Fruit fly (Drosophila melanogaster): ENCODE data around the gene puc.

DNA sequence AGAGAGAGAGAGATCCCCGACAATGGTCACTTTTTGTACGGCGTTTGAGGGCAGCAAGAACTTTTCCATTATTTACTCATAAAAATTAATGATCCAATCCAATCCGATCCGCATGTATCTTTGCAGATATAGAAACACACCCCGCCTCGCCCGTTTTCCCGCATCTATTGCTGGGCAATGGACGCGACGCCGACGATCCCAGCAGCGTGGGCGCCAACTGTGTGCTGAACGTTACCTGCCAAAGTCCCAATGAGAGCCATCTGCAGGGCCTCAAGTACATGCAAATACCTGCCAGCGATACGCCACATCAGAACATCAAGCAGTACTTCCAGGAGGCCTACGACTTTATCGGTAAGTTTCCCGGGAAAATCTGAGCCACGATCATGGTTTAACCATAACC lies 5.8 kb downstream of the puc start:
- TF ChIP-seq CG8159 (tag; optimal IDR thresholded peaks at IDR 0.05) (no peak), CG34367 (tag; optimal IDR thresholded peaks at IDR 0.05) (no peak), Ets98B (GFP tag; IDR thresholded peaks at IDR 0.05) (no peak), D1 (tag; optimal IDR thresholded peaks at IDR 0.05) (no peak), CG32121 (GFP tag; IDR thresholded peaks at IDR 0.05) (no peak), Pif1A (GFP tag; optimal IDR thresholded peaks at IDR 0.05) (no peak), CG9948 (tag; optimal IDR thresholded peaks at IDR 0.05) (no peak), Pif1B (GFP tag; optimal IDR thresholded peaks at IDR 0.05) (no peak), fd96Ca (GFP tag; IDR thresholded peaks at IDR 0.05) (no peak), Snoo (tag; optimal IDR thresholded peaks at IDR 0.05) (no peak), CG12605 (GFP tag; IDR thresholded peaks at IDR 0.05) (no peak), CG17806 (tag; optimal IDR thresholded peaks at IDR 0.05) (no peak), EcR (GFP tag; optimal IDR thresholded peaks at IDR 0.05) (no peak)
